Fruit fly (Drosophila melanogaster) S2 (cell line): ENCODE results near the gene AsnS.

ENCODE experiments used
- CG8478 ChIP-seq: fragments of >200 bp; optimal IDR thresholded peaks from 2 replicates; lab custom pipeline; 2018
- CTCF ChIP-seq, 2 experiments: fragments of >200 bp; optimal IDR thresholded peaks; 2 replicates each; lab custom pipeline; 2018

DNA sequence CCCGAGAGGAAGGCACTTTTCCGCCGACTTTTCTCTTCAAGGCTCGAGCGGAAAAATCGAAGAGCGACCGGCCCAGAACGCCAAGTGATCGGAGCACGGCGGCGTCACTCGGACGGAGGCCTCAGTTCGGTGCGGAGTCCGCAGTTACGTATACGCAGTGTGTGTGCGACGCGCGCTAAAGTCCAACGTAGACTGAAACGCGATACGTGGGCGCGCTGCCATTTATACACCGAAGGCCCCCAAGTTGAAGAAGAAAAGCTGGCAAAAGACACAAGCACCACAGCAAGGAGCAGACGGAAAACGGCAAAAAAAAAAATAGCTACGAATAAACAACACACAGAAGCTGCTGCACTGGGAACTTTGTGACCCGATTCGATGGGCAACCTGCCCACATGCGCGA lies 20.3 kb downstream of the AsnS start, which contains the start of gene CG42337:
- TF ChIP-seq CTCF (optimal IDR thresholded peaks at IDR 0.05; lab: Kevin White, UChicago) = no peak
- no peak for TF ChIP-seq CG8478 (lab: Kevin White, UChicago)
